In genomic region chrX:17856458-17857277, dm6 we compare ENCODE assay signal across 1 fruit fly cellular context.
A peak's percentile ranks its signal among the peaks of the same experiment; 100 is the strongest.
TF ChIP-seq lines count a peak whose summit lies in the region.

Srx (plus strand) TSS chrX:17856974.

TF ChIP-seq in whole organism, embryonic, 481 proteins besides CTCF, POLR2A, EP300 and RAD21 (continued from another document):
- no peak for TF ChIP-seq Ssrp (tag; optimal IDR thresholded peaks at IDR 0.05; lab: Kevin White, UChicago)
- 0 out of 2 replicates have a peak, but pooled peaks have one; percentile 13 for TF ChIP-seq hbn (GFP tag; IDR thresholded peaks at IDR 0.05; lab: Robert Waterston, UW; ENCODE audit: partially characterized antibody)
- peak; percentile 57 for TF ChIP-seq CG1603 (tag; optimal IDR thresholded peaks at IDR 0.05; lab: Kevin White, UChicago)
- no peak for TF ChIP-seq CG6854 (GFP tag; optimal IDR thresholded peaks at IDR 0.05; lab: Kevin White, UChicago)
- no peak for TF ChIP-seq ci (GFP tag; IDR thresholded peaks at IDR 0.05; lab: Robert Waterston, UW)
- TF ChIP-seq esg (GFP tag; conservative IDR thresholded peaks at IDR 0.05; lab: Robert Waterston, UW) = no peak
- no peak for TF ChIP-seq ap (GFP tag; IDR thresholded peaks at IDR 0.05; lab: Robert Waterston, UW)
- no peak for TF ChIP-seq Atf3 (GFP tag; optimal IDR thresholded peaks at IDR 0.05; lab: Kevin White, UChicago)
- TF ChIP-seq CG13296 (GFP tag; optimal IDR thresholded peaks at IDR 0.05; lab: Kevin White, UChicago) = peak; percentile 25
- TF ChIP-seq Ets65A (GFP tag; lab: Kevin White, UChicago) = peak; percentile 68
- TF ChIP-seq bbx (GFP tag; IDR thresholded peaks at IDR 0.05; lab: Robert Waterston, UW; ENCODE audit: partially characterized antibody) = no peak
- TF ChIP-seq Sin3A (optimal IDR thresholded peaks at IDR 0.05; lab: Kevin White, UChicago) = peak; percentile 11
- TF ChIP-seq CG9609 (GFP tag; optimal IDR thresholded peaks at IDR 0.05; lab: Kevin White, UChicago) = peak; percentile 11
- TF ChIP-seq sug (tag; optimal IDR thresholded peaks at IDR 0.05; lab: Kevin White, UChicago) = peak; percentile 94
- peak; percentile 28 for TF ChIP-seq CG30403 (GFP tag; optimal IDR thresholded peaks at IDR 0.05; lab: Kevin White, UChicago)
- TF ChIP-seq CG13424 (tag; optimal IDR thresholded peaks at IDR 0.05; lab: Kevin White, UChicago) = peak; percentile 44
- TF ChIP-seq bsh (GFP tag; optimal IDR thresholded peaks at IDR 0.05; lab: Kevin White, UChicago) = peak in 1 of 2 experiments; percentile 13
- TF ChIP-seq tap (tag; optimal IDR thresholded peaks at IDR 0.05; lab: Kevin White, UChicago) = no peak
- peak; percentile 1 for TF ChIP-seq CG17186 (GFP tag; optimal IDR thresholded peaks at IDR 0.05; lab: Kevin White, UChicago)
- TF ChIP-seq CG14441 (GFP tag; IDR thresholded peaks at IDR 0.05; lab: Robert Waterston, UW) = 0 out of 2 replicates have a peak, but pooled peaks have one; percentile 33
- peak; percentile 14 for TF ChIP-seq nmo (GFP tag; optimal IDR thresholded peaks at IDR 0.05; lab: Kevin White, UChicago)
- peak; percentile 33; the same call in 1 of the 2 replicates for TF ChIP-seq MBD-R2 (GFP tag; IDR thresholded peaks at IDR 0.05; lab: Robert Waterston, UW)
- TF ChIP-seq Fer1 (GFP tag; optimal IDR thresholded peaks at IDR 0.05; lab: Kevin White, UChicago) = peak; percentile 23
- TF ChIP-seq CoRest (tag; optimal IDR thresholded peaks at IDR 0.05; lab: Kevin White, UChicago) = peak; percentile 41
- TF ChIP-seq sima (GFP tag; optimal IDR thresholded peaks at IDR 0.05; lab: Kevin White, UChicago) = no peak
- TF ChIP-seq CG31441 (GFP tag; IDR thresholded peaks at IDR 0.05; lab: Robert Waterston, UW) = 0 out of 2 replicates have a peak, but pooled peaks have one; percentile 25
- TF ChIP-seq CG17568 (GFP tag; optimal IDR thresholded peaks at IDR 0.05; lab: Kevin White, UChicago) = no peak
- peak; percentile 6 for TF ChIP-seq CG1233 (GFP tag; optimal IDR thresholded peaks at IDR 0.05; lab: Kevin White, UChicago)
- no peak for TF ChIP-seq dimm (GFP tag; IDR thresholded peaks at IDR 0.05; lab: Robert Waterston, UW)
- TF ChIP-seq sens (GFP tag; lab: Kevin White, UChicago) = peak; percentile 72
- peak; percentile 69 for TF ChIP-seq cg (GFP tag; optimal IDR thresholded peaks at IDR 0.05; lab: Kevin White, UChicago)
- peak; percentile 51 for TF ChIP-seq mirr (GFP tag; optimal IDR thresholded peaks at IDR 0.05; lab: Kevin White, UChicago)
- peak; percentile 15 for TF ChIP-seq shn (GFP tag; optimal IDR thresholded peaks at IDR 0.05; lab: Kevin White, UChicago)
- TF ChIP-seq CG4424 (GFP tag; optimal IDR thresholded peaks at IDR 0.05; lab: Kevin White, UChicago) = no peak
- TF ChIP-seq MESR4 (GFP tag; optimal IDR thresholded peaks at IDR 0.05; lab: Kevin White, UChicago) = peak; percentile 23
- TF ChIP-seq CG15269 (tag; optimal IDR thresholded peaks at IDR 0.05; lab: Kevin White, UChicago) = peak; percentile 48
- peak; percentile 53 for TF ChIP-seq CG2116 (GFP tag; optimal IDR thresholded peaks at IDR 0.05; lab: Kevin White, UChicago)
- TF ChIP-seq CG12744 (GFP tag; optimal IDR thresholded peaks at IDR 0.05; lab: Kevin White, UChicago) = no peak
- TF ChIP-seq tgo (GFP tag; IDR thresholded peaks at IDR 0.05; lab: Robert Waterston, UW) = no peak
- TF ChIP-seq unpg (GFP tag; optimal IDR thresholded peaks at IDR 0.05; lab: Kevin White, UChicago) = no peak
- TF ChIP-seq CG9817 (tag; optimal IDR thresholded peaks at IDR 0.05; lab: Kevin White, UChicago) = peak; percentile 54
- TF ChIP-seq CG9437 (GFP tag; optimal IDR thresholded peaks at IDR 0.05; lab: Kevin White, UChicago) = peak; percentile 41
- peak; percentile 24 for TF ChIP-seq org-1 (GFP tag; optimal IDR thresholded peaks at IDR 0.05; lab: Kevin White, UChicago)
- no peak for TF ChIP-seq CG12155 (GFP tag; optimal IDR thresholded peaks at IDR 0.05; lab: Kevin White, UChicago)
- TF ChIP-seq Sry-δ (GFP tag; optimal IDR thresholded peaks at IDR 0.05; lab: Kevin White, UChicago) = peak; percentile 21
- TF ChIP-seq crol (GFP tag; IDR thresholded peaks at IDR 0.05; lab: Robert Waterston, UW) = 0 out of 2 replicates have a peak, but pooled peaks have one; percentile 10
- no peak for TF ChIP-seq ash1 (GFP tag; optimal IDR thresholded peaks at IDR 0.05; lab: Kevin White, UChicago)
- TF ChIP-seq pho (GFP tag; optimal IDR thresholded peaks at IDR 0.05; lab: Kevin White, UChicago) = peak; percentile 38
- TF ChIP-seq gfzf (GFP tag; optimal IDR thresholded peaks at IDR 0.05; lab: Kevin White, UChicago) = peak; percentile 2
- TF ChIP-seq crp (GFP tag; optimal IDR thresholded peaks at IDR 0.05; lab: Kevin White, UChicago) = peak in 1 of 2 experiments; percentile 75
- TF ChIP-seq lbe (GFP tag; optimal IDR thresholded peaks at IDR 0.05; lab: Kevin White, UChicago) = no peak
- peak; percentile 4 for TF ChIP-seq Meics (GFP tag; optimal IDR thresholded peaks at IDR 0.05; lab: Kevin White, UChicago)
- TF ChIP-seq CG10274 (GFP tag; optimal IDR thresholded peaks at IDR 0.05; lab: Kevin White, UChicago) = no peak
- TF ChIP-seq mld (GFP tag; IDR thresholded peaks at IDR 0.05; lab: Robert Waterston, UW; ENCODE audit: partially characterized antibody) = no peak
- no peak for TF ChIP-seq CG3065 (GFP tag; optimal IDR thresholded peaks at IDR 0.05; lab: Kevin White, UChicago)
- TF ChIP-seq Lhr (GFP tag; optimal IDR thresholded peaks at IDR 0.05; lab: Kevin White, UChicago) = peak; percentile 23
- no peak for TF ChIP-seq CG12219 (GFP tag; optimal IDR thresholded peaks at IDR 0.05; lab: Kevin White, UChicago)
- no peak for TF ChIP-seq CG7928 (GFP tag; optimal IDR thresholded peaks at IDR 0.05; lab: Kevin White, UChicago)
- 0 out of 4 replicates have a peak, but pooled peaks have one; percentile 65 for TF ChIP-seq chinmo (GFP tag; IDR thresholded peaks at IDR 0.05; lab: Robert Waterston, UW; ENCODE audit: partially characterized antibody)
- no peak for TF ChIP-seq trh (GFP tag; optimal IDR thresholded peaks at IDR 0.05; lab: Kevin White, UChicago)
- no peak for TF ChIP-seq HLHmδ (GFP tag; optimal IDR thresholded peaks at IDR 0.05; lab: Kevin White, UChicago)
- no peak for TF ChIP-seq jumu (GFP tag; optimal IDR thresholded peaks at IDR 0.05; lab: Kevin White, UChicago)
- TF ChIP-seq CG9932 (GFP tag; IDR thresholded peaks at IDR 0.05; lab: Robert Waterston, UW) = 0 out of 2 replicates have a peak, but pooled peaks have one; percentile 17
- no peak for TF ChIP-seq CG8290 (GFP tag; optimal IDR thresholded peaks at IDR 0.05; lab: Kevin White, UChicago)
- peak in 1 of 2 experiments; percentile 15 for TF ChIP-seq CG8290 (tag; optimal IDR thresholded peaks at IDR 0.05; lab: Kevin White, UChicago)
- peak; percentile 5 for TF ChIP-seq CG7556 (GFP tag; optimal IDR thresholded peaks at IDR 0.05; lab: Kevin White, UChicago)
- TF ChIP-seq Dref (GFP tag; IDR thresholded peaks at IDR 0.05; lab: Robert Waterston, UW) = peak; percentile 35; the same call in 1 of the 2 replicates
- TF ChIP-seq stwl (tag; optimal IDR thresholded peaks at IDR 0.05; lab: Kevin White, UChicago) = peak; percentile 7
- no peak for TF ChIP-seq HmgD (GFP tag; optimal IDR thresholded peaks at IDR 0.05; lab: Kevin White, UChicago)
- TF ChIP-seq zfh2 (GFP tag; optimal IDR thresholded peaks at IDR 0.05; lab: Kevin White, UChicago) = peak; percentile 12
- no peak for TF ChIP-seq dysf (GFP tag; IDR thresholded peaks at IDR 0.05; lab: Robert Waterston, UW)
- TF ChIP-seq CG17385 (GFP tag; optimal IDR thresholded peaks at IDR 0.05; lab: Kevin White, UChicago) = peak; percentile 21
- TF ChIP-seq Drgx (GFP tag; IDR thresholded peaks at IDR 0.05; lab: Robert Waterston, UW) = peak; percentile 39; the same call in 1 of the 2 replicates
- peak; percentile 0 for TF ChIP-seq gro (GFP tag; optimal IDR thresholded peaks at IDR 0.05; lab: Kevin White, UChicago)
- peak; percentile 35 for TF ChIP-seq CG14710 (tag; optimal IDR thresholded peaks at IDR 0.05; lab: Kevin White, UChicago)
- no peak for TF ChIP-seq CG7745 (tag; optimal IDR thresholded peaks at IDR 0.05; lab: Kevin White, UChicago)
- peak; percentile 67 for TF ChIP-seq Nf-YC (tag; optimal IDR thresholded peaks at IDR 0.05; lab: Kevin White, UChicago)
- peak; percentile 5 for TF ChIP-seq grau (tag; optimal IDR thresholded peaks at IDR 0.05; lab: Kevin White, UChicago)
- TF ChIP-seq insv (GFP tag; optimal IDR thresholded peaks at IDR 0.05; lab: Kevin White, UChicago) = peak in 1 of 2 experiments; percentile 4
- peak; percentile 2 for TF ChIP-seq Xbp1 (GFP tag; optimal IDR thresholded peaks at IDR 0.05; lab: Kevin White, UChicago)
- peak; percentile 17 for TF ChIP-seq bab2 (GFP tag; optimal IDR thresholded peaks at IDR 0.05; lab: Kevin White, UChicago)
- TF ChIP-seq caup (GFP tag; optimal IDR thresholded peaks at IDR 0.05; lab: Kevin White, UChicago; ENCODE audit: severe bottlenecking) = peak; percentile 21
- peak; percentile 66 for TF ChIP-seq trem (tag; optimal IDR thresholded peaks at IDR 0.05; lab: Kevin White, UChicago)
- peak; percentile 66 for TF ChIP-seq Ets97D (GFP tag; optimal IDR thresholded peaks at IDR 0.05; lab: Kevin White, UChicago)
- no peak for TF ChIP-seq Bgb (GFP tag; IDR thresholded peaks at IDR 0.05; lab: Robert Waterston, UW; ENCODE audit: partially characterized antibody)
- no peak for TF ChIP-seq CG15011 (GFP tag; optimal IDR thresholded peaks at IDR 0.05; lab: Kevin White, UChicago)
- TF ChIP-seq lilli (GFP tag; optimal IDR thresholded peaks at IDR 0.05; lab: Kevin White, UChicago) = peak; percentile 10
- 0 out of 2 replicates have a peak, but pooled peaks have one; percentile 17 for TF ChIP-seq slbo (GFP tag; IDR thresholded peaks at IDR 0.05; lab: Robert Waterston, UW)
- peak; percentile 11 for TF ChIP-seq Antp (GFP tag; optimal IDR thresholded peaks at IDR 0.05; lab: Kevin White, UChicago)
- peak; percentile 7 for TF ChIP-seq CG3281 (GFP tag; optimal IDR thresholded peaks at IDR 0.05; lab: Kevin White, UChicago)
- TF ChIP-seq CG2199 (GFP tag; IDR thresholded peaks at IDR 0.05; lab: Robert Waterston, UW) = no peak
- 0 out of 3 replicates have a peak, but pooled peaks have one; percentile 35 for TF ChIP-seq so (GFP tag; IDR thresholded peaks at IDR 0.05; lab: Robert Waterston, UW)
- TF ChIP-seq Deaf1 (tag; optimal IDR thresholded peaks at IDR 0.05; lab: Kevin White, UChicago) = no peak
- peak; percentile 24 for TF ChIP-seq CG7839 (tag; optimal IDR thresholded peaks at IDR 0.05; lab: Kevin White, UChicago)
- TF ChIP-seq CG8388 (GFP tag; optimal IDR thresholded peaks at IDR 0.05; lab: Kevin White, UChicago) = no peak
- no peak for TF ChIP-seq sna (GFP tag; IDR thresholded peaks at IDR 0.05; lab: Robert Waterston, UW; ENCODE audit: partially characterized antibody)
- TF ChIP-seq ham (GFP tag; IDR thresholded peaks at IDR 0.05; lab: Robert Waterston, UW) = no peak
- peak; percentile 12 for TF ChIP-seq HmgZ (tag; optimal IDR thresholded peaks at IDR 0.05; lab: Kevin White, UChicago)
- peak; percentile 38 for TF ChIP-seq mam (GFP tag; optimal IDR thresholded peaks at IDR 0.05; lab: Kevin White, UChicago)
- peak; percentile 48 for TF ChIP-seq CG15514 (GFP tag; optimal IDR thresholded peaks at IDR 0.05; lab: Kevin White, UChicago)
